Worm (Caenorhabditis elegans) whole organism, L1 larva: ENCODE data around the gene C24H10.3.

Source experiments
- lin-35 ChIP-seq, 2 experiments: fragments of 150-350 bp; optimal IDR thresholded peaks; 2 replicates each; lab custom pipeline; 2014; ENCODE audit warnings: missing biosample characterization in 2 of 2, missing genetic modification characterization in 2 of 2, missing genetic modification reagents in 2 of 2
- skn-1 ChIP-seq: fragments of 150-350 bp; optimal IDR thresholded peaks from 2 replicates; lab custom pipeline; 2014; ENCODE audit warnings: missing biosample characterization, missing genetic modification characterization

DNA sequence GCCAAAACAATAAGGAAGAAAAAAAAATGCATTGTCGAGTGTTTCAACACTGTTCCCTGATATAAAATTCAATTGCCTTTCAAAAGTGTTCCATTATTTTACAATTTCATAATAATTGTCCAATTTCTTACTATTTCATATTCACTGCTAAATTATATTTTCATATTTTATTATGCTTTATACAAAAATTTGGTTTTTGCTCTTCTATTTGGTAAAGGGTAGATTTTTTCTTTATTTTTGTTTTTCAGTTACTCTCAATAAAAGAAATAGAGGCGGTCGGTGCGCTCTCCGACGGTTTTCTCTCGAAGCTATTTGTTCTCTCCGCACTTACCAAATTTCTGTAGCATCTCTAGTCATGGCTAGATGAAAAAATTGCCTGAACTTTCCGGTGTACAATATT is 43.3 kb upstream of the C24H10.3 start, which contains the start of gene sek-3:
- TF ChIP-seq skn-1 (tag; lab: Kevin White, UChicago) = no peak
- no peak for TF ChIP-seq lin-35 (GFP tag; optimal IDR thresholded peaks at IDR 0.05; lab: Kevin White, UChicago)
